Fruit fly (Drosophila melanogaster) whole organism, embryonic: Measurements from ENCODE around the gene Fst.

Source experiments
- Abd-B ChIP-seq: fragments of 200-800 bp; sonication (Bioruptor generic); optimal IDR thresholded peaks from 2 replicates; lab custom pipeline; 2018; ENCODE audit warnings: missing biosample characterization, mild to moderate bottlenecking, missing genetic modification characterization, moderate library complexity
- Bgb ChIP-seq: fragments of 200-800 bp; sonication (Bioruptor generic); IDR thresholded peaks from 2 replicates; pipeline ENCODE4 v1.3.6; 2022; ENCODE audit warnings: missing biosample characterization, missing genetic modification characterization; ENCODE audit not compliant: partially characterized antibody
- C15 ChIP-seq: fragments of 200-800 bp; sonication (Bioruptor generic); IDR thresholded peaks from 3 replicates; pipeline ENCODE4 v1.3.6; 2022; ENCODE audit warnings: missing biosample characterization, missing genetic modification characterization
- CG11093 ChIP-seq: fragments of 200-800 bp; sonication (Bioruptor generic); IDR thresholded peaks from 3 replicates; pipeline ENCODE4 v1.3.6; 2022; ENCODE audit warnings: missing biosample characterization, missing genetic modification characterization
- CG12071 ChIP-seq: fragments of 200-800 bp; sonication (Bioruptor generic); optimal IDR thresholded peaks from 3 replicates; lab custom pipeline; 2018; ENCODE audit warnings: missing biosample characterization, mild to moderate bottlenecking, missing genetic modification characterization
- CG12219 ChIP-seq: fragments of 200-800 bp; sonication (Bioruptor generic); optimal IDR thresholded peaks from 3 replicates; lab custom pipeline; 2018; ENCODE audit warnings: missing biosample characterization, mild to moderate bottlenecking, missing genetic modification characterization
- CG1233 ChIP-seq: fragments of 200-800 bp; sonication (Bioruptor generic); optimal IDR thresholded peaks from 4 replicates; lab custom pipeline; 2018; ENCODE audit warnings: missing biosample characterization, mild to moderate bottlenecking, missing genetic modification characterization
- CG12744 ChIP-seq: fragments of 200-800 bp; sonication (Bioruptor generic); optimal IDR thresholded peaks from 2 replicates; lab custom pipeline; 2016; ENCODE audit warnings: missing biosample characterization, missing genetic modification characterization
- CG13775 ChIP-seq: fragments of 200-800 bp; sonication (Bioruptor generic); optimal IDR thresholded peaks from 3 replicates; lab custom pipeline; 2017; ENCODE audit warnings: missing biosample characterization, mild to moderate bottlenecking, missing genetic modification characterization
- CG15601 ChIP-seq: fragments of 200-800 bp; sonication (Bioruptor generic); optimal IDR thresholded peaks from 3 replicates; lab custom pipeline; 2019; ENCODE audit warnings: missing biosample characterization, mild to moderate bottlenecking, missing genetic modification characterization, moderate library complexity
- CG2202 ChIP-seq: fragments of 200-800 bp; sonication (Bioruptor generic); optimal IDR thresholded peaks from 2 replicates; lab custom pipeline; 2018; ENCODE audit warnings: missing biosample characterization, mild to moderate bottlenecking, missing genetic modification characterization
- CG30020 ChIP-seq: fragments of 200-800 bp; optimal IDR thresholded peaks from 2 replicates; lab custom pipeline; 2019; ENCODE audit warnings: missing biosample characterization, mild to moderate bottlenecking, missing genetic modification characterization, moderate library complexity
- CG30431 ChIP-seq: fragments of 200-800 bp; sonication (Bioruptor generic); optimal IDR thresholded peaks from 2 replicates; lab custom pipeline; 2017; ENCODE audit warnings: missing biosample characterization, missing genetic modification characterization
- CG32532 ChIP-seq: fragments of 200-800 bp; sonication (Bioruptor generic); IDR thresholded peaks from 2 replicates; pipeline ENCODE4 v1.3.6; 2022; ENCODE audit warnings: missing biosample characterization, missing genetic modification characterization
- CG3281 ChIP-seq: fragments of 200-800 bp; sonication (Bioruptor generic); optimal IDR thresholded peaks from 3 replicates; lab custom pipeline; 2017; ENCODE audit warnings: missing biosample characterization, mild to moderate bottlenecking, missing genetic modification characterization
- CG6813 ChIP-seq: fragments of 200-800 bp; sonication (Bioruptor generic); optimal IDR thresholded peaks from 2 replicates; lab custom pipeline; 2017; ENCODE audit warnings: missing biosample characterization, missing genetic modification characterization, mild to moderate bottlenecking, moderate library complexity, missing genetic modification reagents
- CG7745 ChIP-seq: fragments of 200-800 bp; sonication (Bioruptor generic); optimal IDR thresholded peaks from 2 replicates; lab custom pipeline; 2018; ENCODE audit warnings: missing biosample characterization, mild to moderate bottlenecking, missing genetic modification characterization, moderate library complexity
- ERR ChIP-seq: fragments of 200-800 bp; sonication (Bioruptor generic); optimal IDR thresholded peaks from 2 replicates; lab custom pipeline; 2016; ENCODE audit warnings: missing biosample characterization, missing genetic modification characterization
- H2.0 ChIP-seq: fragments of 200-800 bp; sonication (Bioruptor generic); IDR thresholded peaks from 2 replicates; pipeline ENCODE4 v1.3.6; 2022; ENCODE audit warnings: missing biosample characterization, missing genetic modification characterization
- HLHmδ ChIP-seq: fragments of 200-800 bp; sonication (Bioruptor generic); optimal IDR thresholded peaks from 2 replicates; lab custom pipeline; 2018; ENCODE audit warnings: missing biosample characterization, mild to moderate bottlenecking, missing genetic modification characterization, moderate library complexity
- Hmr ChIP-seq: fragments of 200-800 bp; sonication (Bioruptor generic); optimal IDR thresholded peaks from 3 replicates; lab custom pipeline; 2017; ENCODE audit warnings: mild to moderate bottlenecking, missing biosample characterization, missing genetic modification reagents, missing genetic modification characterization
- Hr51 ChIP-seq, 2 experiments: fragments of 200-800 bp; sonication (Bioruptor generic); optimal IDR thresholded peaks; 2 replicates in 1 of 2; 3 replicates in 1 of 2; lab custom pipeline; 2016 to 2018; ENCODE audit warnings: missing biosample characterization in 2 of 2, missing genetic modification characterization in 2 of 2, mild to moderate bottlenecking in 1 of 2, moderate library complexity in 1 of 2
- Hr78 ChIP-seq, 2 experiments: fragments of 200-800 bp in 1 of 2; fragments of >200 bp in 1 of 2; sonication (Bioruptor generic) in 1 of 2; optimal IDR thresholded peaks; 2 replicates each; lab custom pipeline; 2017 to 2019; ENCODE audit warnings: missing biosample characterization in 2 of 2, missing genetic modification characterization in 2 of 2, mild to moderate bottlenecking in 1 of 2, moderate library complexity in 1 of 2
- Jarid2 ChIP-seq: fragments of 200-800 bp; sonication (Bioruptor generic); optimal IDR thresholded peaks from 3 replicates; lab custom pipeline; 2017; ENCODE audit warnings: mild to moderate bottlenecking, missing biosample characterization, missing genetic modification reagents, missing genetic modification characterization
- Pdp1 ChIP-seq, 2 experiments: fragments of 200-800 bp; sonication (Bioruptor generic); optimal IDR thresholded peaks; 3 replicates each; lab custom pipeline; 2016; ENCODE audit warnings: missing biosample characterization in 2 of 2, missing genetic modification characterization in 2 of 2, mild to moderate bottlenecking in 1 of 2, moderate library complexity in 1 of 2
- Side ChIP-seq: fragments of 200-800 bp; sonication (Bioruptor generic); optimal IDR thresholded peaks from 2 replicates; lab custom pipeline; 2016; ENCODE audit warnings: missing biosample characterization, missing genetic modification characterization
- Six4 ChIP-seq: fragments of 200-800 bp; sonication (Bioruptor generic); optimal IDR thresholded peaks from 2 replicates; lab custom pipeline; 2016; ENCODE audit warnings: missing biosample characterization, missing genetic modification characterization
- Tbp ChIP-seq: fragments of >200 bp; optimal IDR thresholded peaks from 2 replicates; lab custom pipeline; 2018; ENCODE audit warnings: missing biosample characterization, missing genetic modification characterization
- ara ChIP-seq: fragments of 200-800 bp; sonication (Bioruptor generic); IDR thresholded peaks from 2 replicates; pipeline ENCODE4 v1.3.6; 2022; ENCODE audit warnings: missing biosample characterization, missing genetic modification characterization
- caup ChIP-seq: fragments of 200-800 bp; sonication (Bioruptor generic); optimal IDR thresholded peaks from 3 replicates; lab custom pipeline; 2017; ENCODE audit warnings: missing biosample characterization, mild to moderate bottlenecking, missing genetic modification characterization, moderate library complexity; ENCODE audit not compliant: severe bottlenecking
- chinmo ChIP-seq: fragments of 200-800 bp; sonication (Bioruptor generic); IDR thresholded peaks from 4 replicates; pipeline ENCODE4 v1.3.6; 2022; ENCODE audit warnings: missing biosample characterization, missing genetic modification characterization; ENCODE audit not compliant: partially characterized antibody
- chm ChIP-seq: fragments of 200-800 bp; sonication (Bioruptor generic); IDR thresholded peaks from 2 replicates; pipeline ENCODE4 v1.3.6; 2022; ENCODE audit warnings: missing biosample characterization, missing genetic modification characterization
- corto ChIP-seq: fragments of 200-800 bp; sonication (Bioruptor generic); optimal IDR thresholded peaks from 2 replicates; lab custom pipeline; 2016; ENCODE audit warnings: missing biosample characterization, mild to moderate bottlenecking, missing genetic modification characterization, moderate library complexity
- dan ChIP-seq: fragments of 200-800 bp; sonication (Bioruptor generic); IDR thresholded peaks from 2 replicates; pipeline ENCODE4 v1.3.6; 2022; ENCODE audit warnings: missing biosample characterization, missing genetic modification characterization
- dm ChIP-seq: fragments of 200-800 bp; sonication (Bioruptor generic); optimal IDR thresholded peaks from 3 replicates; lab custom pipeline; 2016; ENCODE audit warnings: missing biosample characterization, missing genetic modification characterization
- dpn ChIP-seq, 2 experiments: fragments of 200-800 bp; sonication (Bioruptor generic); optimal IDR thresholded peaks; 3 replicates each; lab custom pipeline; 2016; ENCODE audit warnings: missing biosample characterization in 2 of 2, missing genetic modification characterization in 2 of 2
- fd96Cb ChIP-seq: fragments of 200-800 bp; sonication (Bioruptor generic); optimal IDR thresholded peaks from 2 replicates; lab custom pipeline; 2018; ENCODE audit warnings: missing biosample characterization, mild to moderate bottlenecking, missing genetic modification characterization, moderate library complexity
- fu2 ChIP-seq: fragments of 200-800 bp; sonication (Bioruptor generic); optimal IDR thresholded peaks from 2 replicates; lab custom pipeline; 2016; ENCODE audit warnings: missing biosample characterization, missing genetic modification characterization
- insv ChIP-seq, 2 experiments: fragments of 200-800 bp; sonication (Bioruptor generic); optimal IDR thresholded peaks; 3 replicates each; lab custom pipeline; 2016 to 2018; ENCODE audit warnings: missing biosample characterization in 2 of 2, missing genetic modification characterization in 2 of 2
- lola ChIP-seq, 3 experiments: fragments of >200 bp in 2 of 3; fragments of 200-800 bp in 1 of 3; sonication (Bioruptor generic) in 1 of 3; optimal IDR thresholded peaks; 2 replicates each; lab custom pipeline; 2017 to 2019; ENCODE audit warnings: missing biosample characterization in 3 of 3, missing genetic modification characterization in 3 of 3, mild to moderate bottlenecking in 1 of 3, moderate library complexity in 1 of 3
- pita ChIP-seq: fragments of 200-800 bp; sonication (Bioruptor generic); optimal IDR thresholded peaks from 2 replicates; lab custom pipeline; 2017; ENCODE audit warnings: missing biosample characterization, mild to moderate bottlenecking, missing genetic modification characterization
- pnt ChIP-seq: fragments of 200-800 bp; sonication (Bioruptor generic); optimal IDR thresholded peaks from 3 replicates; lab custom pipeline; 2016; ENCODE audit warnings: missing biosample characterization, missing genetic modification characterization
- prd ChIP-seq, 3 experiments: fragments of >200 bp in 2 of 3; fragments of 200-800 bp in 1 of 3; sonication (Bioruptor generic) in 1 of 3; optimal IDR thresholded peaks in 2 of 3; IDR thresholded peaks in 1 of 3; 2 replicates in 2 of 3; 3 replicates in 1 of 3; pipeline versions ENCODE4 v1.3.6 to Lab custom; 2017 to 2022; ENCODE audit warnings: missing biosample characterization in 1 of 3, missing genetic modification characterization in 1 of 3
- row ChIP-seq: fragments of 200-800 bp; sonication (Bioruptor generic); IDR thresholded peaks from 3 replicates; pipeline ENCODE4 v1.3.6; 2022; ENCODE audit warnings: missing biosample characterization, missing genetic modification characterization
- so ChIP-seq: fragments of 200-800 bp; sonication (Bioruptor generic); IDR thresholded peaks from 3 replicates; pipeline ENCODE4 v1.3.6; 2022; ENCODE audit warnings: missing biosample characterization, missing genetic modification characterization
- stwl ChIP-seq: fragments of 200-800 bp; sonication (Bioruptor generic); optimal IDR thresholded peaks from 3 replicates; lab custom pipeline; 2018; ENCODE audit warnings: missing biosample characterization, mild to moderate bottlenecking, missing genetic modification characterization, moderate library complexity
- wek ChIP-seq: fragments of 200-800 bp; sonication (Bioruptor generic); optimal IDR thresholded peaks from 3 replicates; lab custom pipeline; 2018; ENCODE audit warnings: missing biosample characterization, mild to moderate bottlenecking, missing genetic modification characterization, moderate library complexity
- z ChIP-seq: fragments of 200-800 bp; sonication (Bioruptor generic); IDR thresholded peaks from 3 replicates; pipeline ENCODE4 v1.3.6; 2022; ENCODE audit warnings: missing biosample characterization, missing genetic modification characterization
- zf30C ChIP-seq: fragments of 200-800 bp; sonication (Bioruptor generic); optimal IDR thresholded peaks from 3 replicates; lab custom pipeline; 2018; ENCODE audit warnings: missing biosample characterization, mild to moderate bottlenecking, missing genetic modification characterization

Fst gene

DNA sequence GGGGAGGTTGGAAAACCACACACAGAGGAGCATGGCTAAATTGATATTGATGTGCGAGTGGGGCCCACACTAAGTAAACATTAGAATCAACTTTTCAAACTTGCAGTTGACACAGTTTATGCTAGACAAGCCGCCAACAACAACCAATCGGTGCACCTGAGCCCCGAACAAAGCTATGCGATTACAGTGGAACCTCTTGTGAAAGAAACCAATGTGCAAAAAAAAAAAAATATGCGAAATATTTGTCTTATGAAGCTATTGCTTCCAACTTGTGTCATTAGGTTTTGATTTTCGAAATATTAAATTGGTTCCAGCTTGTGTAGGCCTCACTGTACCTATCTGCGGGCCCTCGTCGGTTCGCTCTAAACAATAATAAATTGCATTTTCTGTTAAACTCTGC, 27.6 kb downstream of the Fst start (continued):
- no peak for TF ChIP-seq zf30C (GFP tag; lab: Kevin White, UChicago)
- peak; percentile 67 to 76 for TF ChIP-seq dpn (GFP tag; optimal IDR thresholded peaks at IDR 0.05; lab: Kevin White, UChicago)
- peak; percentile 84 for TF ChIP-seq so
- peak; percentile 45 for TF ChIP-seq CG13775 (GFP tag; lab: Kevin White, UChicago)
- TF ChIP-seq CG7745 (tag; lab: Kevin White, UChicago) = no peak
- TF ChIP-seq Jarid2 (GFP tag; lab: Kevin White, UChicago) = peak; percentile 32
- no peak for TF ChIP-seq CG30020 (tag; lab: Kevin White, UChicago)
- peak; percentile 79 for TF ChIP-seq fd96Cb (tag; lab: Kevin White, UChicago)
- no peak for TF ChIP-seq pita (GFP tag; lab: Kevin White, UChicago)
- TF ChIP-seq HLHmδ (GFP tag; lab: Kevin White, UChicago) = no peak
- peak; percentile 84 for TF ChIP-seq H2.0
- TF ChIP-seq pnt (GFP tag; lab: Kevin White, UChicago) = peak; percentile 74
- TF ChIP-seq Hr78 (GFP tag; optimal IDR thresholded peaks at IDR 0.05; lab: Kevin White, UChicago) = peak in 1 of 2 experiments; percentile 43
- TF ChIP-seq insv (GFP tag; optimal IDR thresholded peaks at IDR 0.05; lab: Kevin White, UChicago) = no peak
- peak; percentile 76 for TF ChIP-seq chm (GFP tag; lab: Robert Waterston, UW)
- peak; percentile 74 for TF ChIP-seq CG32532 (GFP tag; lab: Robert Waterston, UW)
- peak in 1 of 3 experiments; percentile 44 for TF ChIP-seq lola (GFP tag; optimal IDR thresholded peaks at IDR 0.05; lab: Kevin White, UChicago)
- peak; percentile 66 for TF ChIP-seq CG1233 (GFP tag; lab: Kevin White, UChicago)
- TF ChIP-seq CG12071 (GFP tag; lab: Kevin White, UChicago) = peak; percentile 60
- TF ChIP-seq ara (GFP tag; lab: Robert Waterston, UW) = peak; percentile 79
- peak; percentile 48 for TF ChIP-seq Hmr (GFP tag; lab: Kevin White, UChicago)
- peak; percentile 66 for TF ChIP-seq Abd-B (GFP tag; lab: Kevin White, UChicago)
- peak; percentile 62 for TF ChIP-seq CG15601 (tag; lab: Kevin White, UChicago)
- TF ChIP-seq dm (GFP tag; lab: Kevin White, UChicago) = peak; percentile 2
- TF ChIP-seq CG12744 = no peak
- peak; percentile 45 for TF ChIP-seq caup (GFP tag; lab: Kevin White, UChicago)
- peak; percentile 82 for TF ChIP-seq row (GFP tag; lab: Robert Waterston, UW)
- TF ChIP-seq CG3281 (GFP tag; lab: Kevin White, UChicago) = peak; percentile 57
- TF ChIP-seq prd (optimal IDR thresholded peaks at IDR 0.05; lab: Kevin White, UChicago) = no peak
- peak; percentile 91 for TF ChIP-seq prd (GFP tag; IDR thresholded peaks at IDR 0.05; lab: Robert Waterston, UW)
- TF ChIP-seq corto (GFP tag; lab: Kevin White, UChicago) = no peak
- no peak for TF ChIP-seq dan (GFP tag; lab: Robert Waterston, UW)
- peak in 1 of 2 experiments; percentile 67 for TF ChIP-seq Hr51 (GFP tag; optimal IDR thresholded peaks at IDR 0.05; lab: Kevin White, UChicago)
- peak; percentile 54 for TF ChIP-seq CG6813 (GFP tag; lab: Kevin White, UChicago)
- TF ChIP-seq Pdp1 (GFP tag; optimal IDR thresholded peaks at IDR 0.05; lab: Kevin White, UChicago) = peak; percentile 68 to 75
- TF ChIP-seq Tbp (GFP tag; lab: Kevin White, UChicago) = no peak
- TF ChIP-seq Side = peak; percentile 66
- peak; percentile 52; the same call in 1 of the 3 replicates for TF ChIP-seq CG11093 (GFP tag; lab: Robert Waterston, UW)
- peak; percentile 45 for TF ChIP-seq CG2202 (tag; lab: Kevin White, UChicago)
- no peak for TF ChIP-seq ERR
- peak; percentile 63 for TF ChIP-seq CG30431 (GFP tag; lab: Kevin White, UChicago)
- peak; percentile 62 for TF ChIP-seq Six4 (GFP tag; lab: Kevin White, UChicago)
- no peak for TF ChIP-seq z (GFP tag; lab: Robert Waterston, UW)
- TF ChIP-seq chinmo (GFP tag; lab: Robert Waterston, UW) = no peak
- peak; percentile 69 for TF ChIP-seq CG12219 (GFP tag; lab: Kevin White, UChicago)
- TF ChIP-seq Bgb (GFP tag; lab: Robert Waterston, UW) = no peak
- TF ChIP-seq wek (GFP tag; lab: Kevin White, UChicago) = peak; percentile 51
- TF ChIP-seq fu2 (GFP tag; lab: Kevin White, UChicago) = peak; percentile 22
- TF ChIP-seq stwl (tag; lab: Kevin White, UChicago) = no peak
- peak; percentile 10; the same call in 1 of the 3 replicates for TF ChIP-seq C15 (GFP tag; lab: Robert Waterston, UW)
